Fruit fly (Drosophila melanogaster) whole organism, embryonic: ENCODE measurements around the gene CG9503.

Source experiments
- Abd-B ChIP-seq: fragments of 200-800 bp; sonication (Bioruptor generic); optimal IDR thresholded peaks from 2 replicates; lab custom pipeline; 2018; ENCODE audit warnings: missing biosample characterization, mild to moderate bottlenecking, missing genetic modification characterization, moderate library complexity
- Asciz ChIP-seq: fragments of 200-800 bp; sonication (Bioruptor generic); optimal IDR thresholded peaks from 2 replicates; lab custom pipeline; 2017; ENCODE audit warnings: missing biosample characterization, mild to moderate bottlenecking, missing genetic modification characterization, missing genetic modification reagents
- Bdp1 ChIP-seq: fragments of 200-800 bp; sonication (Bioruptor generic); optimal IDR thresholded peaks from 3 replicates; lab custom pipeline; 2016; ENCODE audit warnings: missing biosample characterization, missing genetic modification characterization
- CG11456 ChIP-seq: fragments of 200-800 bp; sonication (Bioruptor generic); IDR thresholded peaks from 3 replicates; pipeline ENCODE4 v1.3.6; 2022; ENCODE audit warnings: missing biosample characterization, missing genetic modification characterization
- CG13287 ChIP-seq: fragments of 200-800 bp; sonication (Bioruptor generic); IDR thresholded peaks from 2 replicates; pipeline ENCODE4 v1.3.6; 2022; ENCODE audit warnings: missing biosample characterization, missing genetic modification characterization; ENCODE audit not compliant: partially characterized antibody
- CG14710 ChIP-seq: fragments of 200-800 bp; sonication (Bioruptor generic); optimal IDR thresholded peaks from 3 replicates; lab custom pipeline; 2019; ENCODE audit warnings: missing biosample characterization, mild to moderate bottlenecking, missing genetic modification characterization, moderate library complexity
- CG1647 ChIP-seq: fragments of 200-800 bp; sonication (Bioruptor generic); optimal IDR thresholded peaks from 3 replicates; lab custom pipeline; 2016; ENCODE audit warnings: missing biosample characterization, missing genetic modification characterization
- CG17328 ChIP-seq: fragments of 200-800 bp; sonication (Bioruptor generic); IDR thresholded peaks from 2 replicates; pipeline ENCODE4 v1.3.6; 2022; ENCODE audit warnings: missing biosample characterization, missing genetic modification characterization
- CG17612 ChIP-seq: fragments of 200-800 bp; sonication (Bioruptor generic); IDR thresholded peaks from 2 replicates; pipeline ENCODE4 v1.3.6; 2022; ENCODE audit warnings: missing biosample characterization, missing genetic modification characterization
- CG17802 ChIP-seq: fragments of 200-800 bp; sonication (Bioruptor generic); optimal IDR thresholded peaks from 2 replicates; lab custom pipeline; 2018; ENCODE audit warnings: missing biosample characterization, mild to moderate bottlenecking, missing genetic modification characterization, moderate library complexity
- CG1792 ChIP-seq: fragments of 200-800 bp; sonication (Bioruptor generic); optimal IDR thresholded peaks from 2 replicates; lab custom pipeline; 2016; ENCODE audit warnings: missing biosample characterization, missing genetic modification characterization
- CG18764 ChIP-seq: fragments of 200-800 bp; sonication (Bioruptor generic); optimal IDR thresholded peaks from 3 replicates; lab custom pipeline; 2016; ENCODE audit warnings: missing biosample characterization, missing genetic modification characterization
- CG2129 ChIP-seq: fragments of 200-800 bp; sonication (Bioruptor generic); IDR thresholded peaks from 2 replicates; pipeline ENCODE4 v1.3.6; 2022; ENCODE audit warnings: missing biosample characterization, missing genetic modification characterization; ENCODE audit not compliant: partially characterized antibody
- CG2678 ChIP-seq: fragments of 200-800 bp; sonication (Bioruptor generic); optimal IDR thresholded peaks from 3 replicates; lab custom pipeline; 2019; ENCODE audit warnings: missing biosample characterization, mild to moderate bottlenecking, missing genetic modification characterization, moderate library complexity
- CG31224 ChIP-seq: fragments of 200-800 bp; sonication (Bioruptor generic); IDR thresholded peaks from 2 replicates; pipeline ENCODE4 v1.3.6; 2022; ENCODE audit warnings: missing biosample characterization, missing genetic modification characterization
- CG3163 ChIP-seq: fragments of 200-800 bp; sonication (Bioruptor generic); optimal IDR thresholded peaks from 3 replicates; lab custom pipeline; 2016; ENCODE audit warnings: missing biosample characterization, missing genetic modification characterization
- CG3281 ChIP-seq: fragments of 200-800 bp; sonication (Bioruptor generic); optimal IDR thresholded peaks from 3 replicates; lab custom pipeline; 2017; ENCODE audit warnings: missing biosample characterization, mild to moderate bottlenecking, missing genetic modification characterization
- CG3995 ChIP-seq: fragments of 200-800 bp; sonication (Bioruptor generic); optimal IDR thresholded peaks from 3 replicates; lab custom pipeline; 2016; ENCODE audit warnings: missing biosample characterization, missing genetic modification characterization
- CG42726 ChIP-seq: fragments of 200-800 bp; sonication (Bioruptor generic); IDR thresholded peaks from 2 replicates; pipeline ENCODE4 v1.3.6; 2022; ENCODE audit warnings: missing biosample characterization, missing genetic modification characterization; ENCODE audit not compliant: partially characterized antibody
- CG6175 ChIP-seq: fragments of 200-800 bp; sonication (Bioruptor generic); IDR thresholded peaks from 3 replicates; pipeline ENCODE4 v1.3.6; 2022; ENCODE audit warnings: missing biosample characterization, missing genetic modification characterization
- CG6654 ChIP-seq: fragments of 200-800 bp; sonication (Bioruptor generic); optimal IDR thresholded peaks from 2 replicates; lab custom pipeline; 2017; ENCODE audit warnings: missing biosample characterization, mild to moderate bottlenecking, missing genetic modification characterization
- CG7271 ChIP-seq: fragments of 200-800 bp; sonication (Bioruptor generic); optimal IDR thresholded peaks from 2 replicates; lab custom pipeline; 2018; ENCODE audit warnings: missing biosample characterization, mild to moderate bottlenecking, missing genetic modification characterization, moderate library complexity
- CG7357 ChIP-seq: fragments of 200-800 bp; sonication (Bioruptor generic); IDR thresholded peaks from 3 replicates; pipeline ENCODE4 v1.3.6; 2022; ENCODE audit warnings: missing biosample characterization, missing genetic modification characterization
- CG7928 ChIP-seq: fragments of 200-800 bp; sonication (Bioruptor generic); optimal IDR thresholded peaks from 2 replicates; lab custom pipeline; 2017; ENCODE audit warnings: missing biosample characterization, mild to moderate bottlenecking, missing genetic modification characterization
- Chrac-16 ChIP-seq: fragments of 200-800 bp; sonication (Bioruptor generic); optimal IDR thresholded peaks from 3 replicates; lab custom pipeline; 2016; ENCODE audit warnings: missing biosample characterization, missing genetic modification characterization
- Dref ChIP-seq: fragments of 200-800 bp; sonication (Bioruptor generic); IDR thresholded peaks from 2 replicates; pipeline ENCODE4 v1.3.6; 2022; ENCODE audit warnings: missing biosample characterization, missing genetic modification characterization
- Fer2 ChIP-seq: fragments of 200-800 bp; sonication (Bioruptor generic); optimal IDR thresholded peaks from 2 replicates; lab custom pipeline; 2018; ENCODE audit warnings: missing biosample characterization, mild to moderate bottlenecking, missing genetic modification characterization, moderate library complexity
- Hand ChIP-seq: fragments of 200-800 bp; sonication (Bioruptor generic); optimal IDR thresholded peaks from 2 replicates; lab custom pipeline; 2017; ENCODE audit warnings: mild to moderate bottlenecking, missing biosample characterization, missing genetic modification reagents, missing genetic modification characterization
- Hr51 ChIP-seq, 2 experiments: fragments of 200-800 bp; sonication (Bioruptor generic); optimal IDR thresholded peaks; 2 replicates in 1 of 2; 3 replicates in 1 of 2; lab custom pipeline; 2016 to 2018; ENCODE audit warnings: missing biosample characterization in 2 of 2, missing genetic modification characterization in 2 of 2, mild to moderate bottlenecking in 1 of 2, moderate library complexity in 1 of 2
- Jarid2 ChIP-seq: fragments of 200-800 bp; sonication (Bioruptor generic); optimal IDR thresholded peaks from 3 replicates; lab custom pipeline; 2017; ENCODE audit warnings: mild to moderate bottlenecking, missing biosample characterization, missing genetic modification reagents, missing genetic modification characterization
- Rx ChIP-seq: fragments of 200-800 bp; sonication (Bioruptor generic); IDR thresholded peaks from 2 replicates; pipeline ENCODE4 v1.3.6; 2022; ENCODE audit warnings: missing biosample characterization, missing genetic modification characterization
- ac ChIP-seq: fragments of 200-800 bp; sonication (Bioruptor generic); optimal IDR thresholded peaks from 3 replicates; lab custom pipeline; 2017; ENCODE audit warnings: missing biosample characterization, mild to moderate bottlenecking, missing genetic modification characterization
- ara ChIP-seq: fragments of 200-800 bp; sonication (Bioruptor generic); IDR thresholded peaks from 2 replicates; pipeline ENCODE4 v1.3.6; 2022; ENCODE audit warnings: missing biosample characterization, missing genetic modification characterization
- cas ChIP-seq: fragments of 200-800 bp; sonication (Bioruptor generic); IDR thresholded peaks from 2 replicates; pipeline ENCODE4 v1.3.6; 2022; ENCODE audit warnings: missing biosample characterization, missing genetic modification characterization
- cg ChIP-seq: fragments of 200-800 bp; sonication (Bioruptor generic); optimal IDR thresholded peaks from 3 replicates; lab custom pipeline; 2019; ENCODE audit warnings: missing biosample characterization, mild to moderate bottlenecking, missing genetic modification characterization, moderate library complexity
- ci ChIP-seq: fragments of 200-800 bp; sonication (Bioruptor generic); IDR thresholded peaks from 3 replicates; pipeline ENCODE4 v1.3.6; 2022; ENCODE audit warnings: missing biosample characterization, missing genetic modification characterization
- crol ChIP-seq: fragments of 200-800 bp; sonication (Bioruptor generic); IDR thresholded peaks from 2 replicates; pipeline ENCODE4 v1.3.6; 2022; ENCODE audit warnings: missing biosample characterization, missing genetic modification characterization
- crp ChIP-seq, 2 experiments: fragments of 200-800 bp; sonication (Bioruptor generic); optimal IDR thresholded peaks; 2 replicates in 1 of 2; 3 replicates in 1 of 2; lab custom pipeline; 2017; ENCODE audit warnings: missing biosample characterization in 2 of 2, missing genetic modification characterization in 2 of 2, mild to moderate bottlenecking in 1 of 2, moderate library complexity in 1 of 2
- gcm2 ChIP-seq: fragments of 200-800 bp; sonication (Bioruptor generic); optimal IDR thresholded peaks from 2 replicates; lab custom pipeline; 2016; ENCODE audit warnings: missing biosample characterization, missing genetic modification characterization
- insv ChIP-seq, 2 experiments: fragments of 200-800 bp; sonication (Bioruptor generic); optimal IDR thresholded peaks; 3 replicates each; lab custom pipeline; 2016 to 2018; ENCODE audit warnings: missing biosample characterization in 2 of 2, missing genetic modification characterization in 2 of 2
- kah ChIP-seq: fragments of 200-800 bp; sonication (Bioruptor generic); optimal IDR thresholded peaks from 2 replicates; lab custom pipeline; 2018; ENCODE audit warnings: missing biosample characterization, mild to moderate bottlenecking, missing genetic modification characterization
- kay ChIP-seq: fragments of 200-800 bp; sonication (Bioruptor generic); optimal IDR thresholded peaks from 2 replicates; lab custom pipeline; 2016; ENCODE audit warnings: missing biosample characterization, missing genetic modification characterization
- nau ChIP-seq: fragments of 200-800 bp; sonication (Bioruptor generic); optimal IDR thresholded peaks from 3 replicates; lab custom pipeline; 2017; ENCODE audit warnings: missing biosample characterization, mild to moderate bottlenecking, missing genetic modification characterization, missing genetic modification reagents
- org-1 ChIP-seq: fragments of 200-800 bp; sonication (Bioruptor generic); optimal IDR thresholded peaks from 2 replicates; lab custom pipeline; 2017; ENCODE audit warnings: missing biosample characterization, missing genetic modification characterization
- otp ChIP-seq: fragments of 200-800 bp; sonication (Bioruptor generic); IDR thresholded peaks from 3 replicates; pipeline ENCODE4, ENCODE4 v1.3.6; 2022; ENCODE audit warnings: missing biosample characterization, missing genetic modification characterization
- pita ChIP-seq: fragments of 200-800 bp; sonication (Bioruptor generic); optimal IDR thresholded peaks from 2 replicates; lab custom pipeline; 2017; ENCODE audit warnings: missing biosample characterization, mild to moderate bottlenecking, missing genetic modification characterization
- sens ChIP-seq: fragments of 200-800 bp; sonication (Bioruptor generic); peaks from one replicate; lab custom pipeline; 2016; ENCODE audit warnings: missing biosample characterization, missing genetic modification characterization
- sisA ChIP-seq: fragments of 200-800 bp; sonication (Bioruptor generic); IDR thresholded peaks from 2 replicates; pipeline ENCODE4 v1.3.6; 2022; ENCODE audit warnings: missing biosample characterization, missing genetic modification characterization
- sug ChIP-seq: fragments of 200-800 bp; optimal IDR thresholded peaks from 2 replicates; lab custom pipeline; 2019; ENCODE audit warnings: missing biosample characterization, mild to moderate bottlenecking, missing genetic modification characterization, moderate library complexity

CG9503 gene

DNA sequence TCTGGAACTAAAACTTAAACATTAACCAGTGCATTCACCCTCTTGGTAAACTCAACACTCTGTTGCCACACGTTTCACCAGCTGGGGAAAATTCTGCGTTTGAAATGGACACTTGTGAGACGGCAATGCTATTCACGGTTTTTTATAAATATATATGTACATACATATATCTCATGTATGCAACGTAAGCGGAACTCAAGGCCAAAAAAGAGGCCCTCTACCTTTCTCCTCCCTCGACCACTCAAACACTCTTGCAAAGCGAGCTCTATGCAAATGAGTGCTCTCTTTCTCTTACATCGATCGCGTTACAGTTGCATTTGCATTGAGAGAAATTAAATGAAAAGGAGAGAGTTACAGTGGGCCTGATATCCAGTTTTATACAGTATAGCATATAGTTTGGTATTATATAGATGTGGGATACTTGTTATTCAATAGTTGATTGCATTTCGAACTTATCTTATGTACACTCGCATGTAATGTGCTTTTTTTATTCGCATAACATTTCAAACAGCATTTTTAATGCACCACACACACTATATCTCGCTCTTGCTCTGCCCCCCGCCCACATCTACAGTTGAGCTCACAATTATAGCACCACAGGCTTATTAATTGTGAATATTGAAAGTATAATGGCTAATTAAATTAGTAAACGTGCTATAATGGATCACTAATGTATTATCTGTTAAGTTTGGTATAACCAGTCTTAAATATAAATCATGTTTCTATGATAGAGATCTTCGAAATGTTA, 29.0 kb upstream of the CG9503 start (continued):
- TF ChIP-seq Bdp1 (GFP tag; lab: Kevin White, UChicago) (no peak), cas (GFP tag; lab: Robert Waterston, UW) (no peak), CG17612 (GFP tag; lab: Robert Waterston, UW) (no peak), CG2129 (GFP tag; lab: Robert Waterston, UW) (no peak), CG11456 (GFP tag; lab: Robert Waterston, UW) (no peak), CG3281 (GFP tag; lab: Kevin White, UChicago) (peak; percentile 5), sisA (GFP tag; lab: Robert Waterston, UW) (0 out of 2 replicates have a peak, but pooled peaks have one; percentile 25), ac (GFP tag; lab: Kevin White, UChicago) (no peak), Rx (GFP tag; lab: Robert Waterston, UW) (peak; percentile 25; the same call in 1 of the 2 replicates), Chrac-16 (GFP tag; lab: Kevin White, UChicago) (peak; percentile 49), CG17328 (GFP tag; lab: Robert Waterston, UW) (peak; percentile 64), nau (GFP tag; lab: Kevin White, UChicago) (no peak), crp (GFP tag; optimal IDR thresholded peaks at IDR 0.05; lab: Kevin White, UChicago) (no peak), cg (GFP tag; lab: Kevin White, UChicago) (no peak), CG1647 (no peak), CG1792 (GFP tag; lab: Kevin White, UChicago) (no peak), CG6654 (GFP tag; lab: Kevin White, UChicago) (peak; percentile 10), otp (GFP tag; lab: Robert Waterston, UW) (peak; percentile 33; the same call in 1 of the 3 replicates), kah (GFP tag; lab: Kevin White, UChicago) (no peak), CG7271 (tag; lab: Kevin White, UChicago) (no peak), CG7357 (no peak), Abd-B (GFP tag; lab: Kevin White, UChicago) (no peak), ara (GFP tag; lab: Robert Waterston, UW) (peak; percentile 44; the same call in 1 of the 2 replicates), ci (GFP tag; lab: Robert Waterston, UW) (peak; percentile 83), CG3163 (GFP tag; lab: Kevin White, UChicago) (peak; percentile 29), Dref (GFP tag; lab: Robert Waterston, UW) (no peak), CG6175 (GFP tag; lab: Robert Waterston, UW) (no peak), CG18764 (GFP tag; lab: Kevin White, UChicago) (no peak), insv (GFP tag; optimal IDR thresholded peaks at IDR 0.05; lab: Kevin White, UChicago) (no peak), CG13287 (GFP tag; lab: Robert Waterston, UW) (no peak), CG7928 (GFP tag; lab: Kevin White, UChicago) (no peak), org-1 (GFP tag; lab: Kevin White, UChicago) (peak; percentile 24), Hand (no peak), pita (no peak), gcm2 (GFP tag; lab: Kevin White, UChicago) (no peak), Hr51 (GFP tag; optimal IDR thresholded peaks at IDR 0.05; lab: Kevin White, UChicago) (peak in 1 of 2 experiments; percentile 70), CG17802 (tag; lab: Kevin White, UChicago) (no peak), Fer2 (no peak), sens (GFP tag; lab: Kevin White, UChicago) (peak; percentile 90), Asciz (GFP tag; lab: Kevin White, UChicago) (peak; percentile 49), CG3995 (GFP tag; lab: Kevin White, UChicago) (no peak), crol (GFP tag; lab: Robert Waterston, UW) (peak; percentile 30; the same call in 1 of the 2 replicates), CG14710 (peak; percentile 49), CG31224 (GFP tag; lab: Robert Waterston, UW) (no peak), sug (tag; lab: Kevin White, UChicago) (no peak), CG2678 (tag; lab: Kevin White, UChicago) (peak; percentile 68), CG42726 (no peak), Jarid2 (GFP tag; lab: Kevin White, UChicago) (no peak), kay (GFP tag; lab: Kevin White, UChicago) (no peak)
